Worm (Caenorhabditis elegans) whole organism, late embryonic: Measurements from ENCODE around the gene K09E9.3.

ENCODE experiments used
- pros-1 ChIP-seq: fragments of 150-350 bp; optimal IDR thresholded peaks from 2 replicates; lab custom pipeline; 2014; ENCODE audit warnings: missing biosample characterization, missing genetic modification reagents, missing genetic modification characterization
- unc-55 ChIP-seq: sonication (generic microtip); optimal IDR thresholded peaks from 2 replicates; lab custom pipeline; 2017; ENCODE audit warnings: missing biosample characterization, missing genetic modification reagents, missing genetic modification characterization

DNA sequence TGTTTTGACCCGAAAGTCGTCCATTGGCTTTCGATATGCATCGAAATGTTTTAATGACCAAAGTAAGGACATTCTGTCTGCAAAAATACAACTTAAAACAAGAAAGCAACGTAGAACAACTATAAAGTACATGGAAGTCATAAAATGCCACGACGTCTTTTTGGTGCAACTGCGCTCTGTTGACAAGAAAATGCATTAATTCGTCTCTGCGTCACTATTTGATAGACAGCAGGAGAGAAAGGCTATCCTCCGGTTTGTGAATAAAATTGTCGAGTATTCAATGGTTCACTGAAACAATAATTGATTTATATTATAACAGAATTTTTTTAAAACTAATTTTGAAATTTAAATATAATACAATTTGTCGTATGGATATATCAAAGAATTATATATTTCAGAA is 2.8 kb upstream of the K09E9.3 start, which contains the start of gene ergi-3:
- TF ChIP-seq unc-55, result peak; percentile 75
- TF ChIP-seq pros-1 (tag; lab: Kevin White, UChicago), result peak; percentile 7
